Worm (Caenorhabditis elegans) whole organism, early embryonic: Measurements from ENCODE around the gene nhr-13.

Experiments
- B0310.2 ChIP-seq: sonication (generic microtip); optimal IDR thresholded peaks from 2 replicates; lab custom pipeline; 2016; ENCODE audit warnings: mild to moderate bottlenecking, missing genetic modification characterization, missing compliant biosample characterization
- F13C5.2 ChIP-seq: sonication (generic microtip); optimal IDR thresholded peaks from 2 replicates; lab custom pipeline; 2017; ENCODE audit warnings: mild to moderate bottlenecking, missing genetic modification characterization, inconsistent platforms, missing compliant biosample characterization
- aly-1 ChIP-seq: sonication (generic microtip); optimal IDR thresholded peaks from 2 replicates; lab custom pipeline; 2016; ENCODE audit warnings: missing genetic modification characterization, missing compliant biosample characterization
- ama-1 ChIP-seq: fragments of 150-350 bp; optimal IDR thresholded peaks from 2 replicates; lab custom pipeline; 2014
- ceh-13 ChIP-seq: fragments of 200-800 bp; sonication (Bioruptor generic); optimal IDR thresholded peaks from 2 replicates; lab custom pipeline; 2018; ENCODE audit warnings: mild to moderate bottlenecking, missing genetic modification characterization, missing compliant biosample characterization
- ceh-36 ChIP-seq: sonication (generic microtip); optimal IDR thresholded peaks from 2 replicates; lab custom pipeline; 2016; ENCODE audit warnings: missing genetic modification characterization, inconsistent platforms, missing compliant biosample characterization
- ets-7 ChIP-seq: sonication (generic microtip); optimal IDR thresholded peaks from 2 replicates; lab custom pipeline; 2016; ENCODE audit warnings: missing genotype, missing genetic modification characterization, missing compliant biosample characterization
- flt-1 ChIP-seq: fragments of 200-800 bp; sonication (Bioruptor generic); IDR thresholded peaks from 2 replicates; pipeline ENCODE4 v1.3.6; 2022; ENCODE audit warnings: missing genetic modification characterization, missing compliant biosample characterization
- hmbx-1 ChIP-seq: sonication (generic microtip); optimal IDR thresholded peaks from 2 replicates; lab custom pipeline; 2016; ENCODE audit warnings: mild to moderate bottlenecking, missing genetic modification characterization, missing compliant biosample characterization
- hmg-4 ChIP-seq: fragments of 200-800 bp; sonication (Bioruptor generic); optimal IDR thresholded peaks from 2 replicates; lab custom pipeline; 2018; ENCODE audit warnings: mild to moderate bottlenecking, missing genetic modification characterization, missing compliant biosample characterization
- hnd-1 ChIP-seq: sonication (generic microtip); optimal IDR thresholded peaks from 2 replicates; lab custom pipeline; 2016; ENCODE audit warnings: missing genetic modification characterization, missing compliant biosample characterization
- pes-1 ChIP-seq: fragments of 200-800 bp; sonication (Bioruptor generic); IDR thresholded peaks from 2 replicates; pipeline ENCODE4 v1.3.6; 2022; ENCODE audit warnings: missing genetic modification reagents, missing genetic modification characterization, missing compliant biosample characterization
- scrt-1 ChIP-seq: fragments of 200-800 bp; sonication (Bioruptor generic); IDR thresholded peaks from 2 replicates; pipeline ENCODE4 v1.3.6; 2022; ENCODE audit warnings: missing genetic modification characterization, missing compliant biosample characterization
- sea-1 ChIP-seq: fragments of 200-800 bp; sonication (Bioruptor generic); conservative IDR thresholded peaks from 2 replicates; pipeline ENCODE4 v1.3.6; 2022; ENCODE audit warnings: missing genetic modification characterization, missing compliant biosample characterization
- tbx-11 ChIP-seq: fragments of 200-800 bp; sonication (Bioruptor generic); IDR thresholded peaks from 2 replicates; pipeline ENCODE4 v1.3.6; 2022; ENCODE audit warnings: missing genetic modification characterization, missing compliant biosample characterization
- tbx-37 ChIP-seq: fragments of 200-800 bp; sonication (Bioruptor generic); conservative IDR thresholded peaks from 2 replicates; pipeline ENCODE4 v1.3.6; 2022; ENCODE audit warnings: missing genetic modification reagents, missing genetic modification characterization, missing compliant biosample characterization
- tra-4 ChIP-seq: sonication (generic microtip); optimal IDR thresholded peaks from 2 replicates; lab custom pipeline; 2017; ENCODE audit warnings: missing genetic modification characterization, missing compliant biosample characterization

Gene nhr-13

ce11 chrV:2153274-2153673, 39.0 kb upstream of the nhr-13 start, which contains the start of gene srbc-23:
Gene srbc-23, plus strand, starts transcription at chrV:2153574.
- TF ChIP-seq ama-1 (lab: Kevin White, UChicago) = no peak
- TF ChIP-seq tra-4 (tag; lab: Kevin White, UChicago) = no peak
- no peak for TF ChIP-seq F13C5.2
- TF ChIP-seq scrt-1 = no peak
- TF ChIP-seq ets-7 (tag; lab: Kevin White, UChicago) = no peak
- TF ChIP-seq aly-1 (tag; lab: Kevin White, UChicago) = no peak
- TF ChIP-seq hmg-4 (GFP tag; lab: Kevin White, UChicago) = no peak
- no peak for TF ChIP-seq flt-1
- no peak for TF ChIP-seq pes-1 (GFP tag; lab: Robert Waterston, UW)
- no peak for TF ChIP-seq hmbx-1

ce11 chrV:2155232-2155631, 37.1 kb upstream of the nhr-13 start, which contains the start of gene srbc-21:
Gene srbc-21, plus strand, starts transcription at chrV:2155532.
- no peak for TF ChIP-seq hmbx-1
- TF ChIP-seq hnd-1 (tag; lab: Kevin White, UChicago) = no peak
- no peak for TF ChIP-seq tra-4 (tag; lab: Kevin White, UChicago)
- TF ChIP-seq ceh-13 (GFP tag; lab: Kevin White, UChicago) = no peak
- TF ChIP-seq scrt-1 = no peak
- no peak for TF ChIP-seq ets-7 (tag; lab: Kevin White, UChicago)
- TF ChIP-seq ama-1 (lab: Kevin White, UChicago) = no peak
- no peak for TF ChIP-seq aly-1 (tag; lab: Kevin White, UChicago)
- no peak for TF ChIP-seq tbx-37
- TF ChIP-seq tbx-11 (GFP tag; lab: Robert Waterston, UW) = no peak
- no peak for TF ChIP-seq flt-1
- no peak for TF ChIP-seq B0310.2 (tag; lab: Kevin White, UChicago)
- no peak for TF ChIP-seq pes-1 (GFP tag; lab: Robert Waterston, UW)

ce11 chrV:2156830-2157229, 35.5 kb upstream of the nhr-13 start, which contains the start of gene srbc-22:
Gene srbc-22, plus strand, starts transcription at chrV:2157130.
- no peak for TF ChIP-seq tbx-11 (GFP tag; lab: Robert Waterston, UW)
- TF ChIP-seq ets-7 (tag; lab: Kevin White, UChicago) = no peak
- TF ChIP-seq aly-1 (tag; lab: Kevin White, UChicago) = no peak
- no peak for TF ChIP-seq ceh-13 (GFP tag; lab: Kevin White, UChicago)
- TF ChIP-seq hnd-1 (tag; lab: Kevin White, UChicago) = no peak
- no peak for TF ChIP-seq pes-1 (GFP tag; lab: Robert Waterston, UW)
- no peak for TF ChIP-seq ama-1 (lab: Kevin White, UChicago)
- no peak for TF ChIP-seq tbx-37
- TF ChIP-seq F13C5.2 = no peak
- TF ChIP-seq hmbx-1 = no peak
- no peak for TF ChIP-seq scrt-1
- TF ChIP-seq tra-4 (tag; lab: Kevin White, UChicago) = no peak
- TF ChIP-seq ceh-36 (tag; lab: Kevin White, UChicago) = no peak

ce11 chrV:2159331-2159730, 33.0 kb upstream of the nhr-13 start, which contains the start of gene C45H4.14:
Gene C45H4.14, minus strand, starts transcription at chrV:2159431.
- no peak for TF ChIP-seq B0310.2 (tag; lab: Kevin White, UChicago)

ce11 chrV:2163735-2164134, 28.6 kb upstream of the nhr-13 start, which contains the start of gene str-255:
Gene str-255, minus strand, starts transcription at chrV:2163835.
- TF ChIP-seq aly-1 (tag; lab: Kevin White, UChicago) (no peak), hnd-1 (tag; lab: Kevin White, UChicago) (no peak), sea-1 (GFP tag; lab: Robert Waterston, UW) (no peak), pes-1 (GFP tag; lab: Robert Waterston, UW) (no peak), B0310.2 (tag; lab: Kevin White, UChicago) (no peak), F13C5.2 (no peak), tra-4 (tag; lab: Kevin White, UChicago) (no peak), ets-7 (tag; lab: Kevin White, UChicago) (no peak), hmg-4 (GFP tag; lab: Kevin White, UChicago) (no peak), flt-1 (no peak), scrt-1 (no peak), ceh-36 (tag; lab: Kevin White, UChicago) (no peak), ama-1 (lab: Kevin White, UChicago) (no peak), hmbx-1 (no peak), tbx-37 (no peak)

ce11 chrV:2166679-2167078, 25.6 kb upstream of the nhr-13 start, which contains the start of gene srbc-19:
Gene srbc-19, minus strand, starts transcription at chrV:2166779.
- TF ChIP-seq scrt-1 (no peak), ceh-36 (tag; lab: Kevin White, UChicago) (no peak), tra-4 (tag; lab: Kevin White, UChicago) (no peak), tbx-11 (GFP tag; lab: Robert Waterston, UW) (no peak), pes-1 (GFP tag; lab: Robert Waterston, UW) (no peak), tbx-37 (no peak), hmbx-1 (no peak), flt-1 (no peak), F13C5.2 (no peak), aly-1 (tag; lab: Kevin White, UChicago) (no peak)

ce11 chrV:2174465-2174864, 17.8 kb upstream of the nhr-13 start:
- TF ChIP-seq tbx-37 (no peak), ceh-13 (GFP tag; lab: Kevin White, UChicago) (no peak), hmg-4 (GFP tag; lab: Kevin White, UChicago) (no peak), tbx-11 (GFP tag; lab: Robert Waterston, UW) (no peak)

- no peak for TF ChIP-seq tra-4 (tag; lab: Kevin White, UChicago)
- TF ChIP-seq hmg-4 (GFP tag; lab: Kevin White, UChicago) = no peak
- no peak for TF ChIP-seq B0310.2 (tag; lab: Kevin White, UChicago)
- no peak for TF ChIP-seq flt-1
- no peak for TF ChIP-seq hmbx-1
- no peak for TF ChIP-seq tbx-37
- no peak for TF ChIP-seq aly-1 (tag; lab: Kevin White, UChicago)
- TF ChIP-seq sea-1 (GFP tag; lab: Robert Waterston, UW) = no peak
Measured at ce11 chrV:2175242-2175641, 17.0 kb upstream of the nhr-13 start, which contains the start of gene C45H4.18. Gene C45H4.18, plus strand, starts transcription at chrV:2175542.
